Fruit fly (Drosophila melanogaster) whole organism, embryonic: ENCODE results near the gene Hph.

ENCODE experiments used
- CG12391 ChIP-seq: fragments of 200-800 bp; sonication (Bioruptor generic); optimal IDR thresholded peaks from 3 replicates; lab custom pipeline; 2018; ENCODE audit warnings: missing biosample characterization, mild to moderate bottlenecking, missing genetic modification characterization, moderate library complexity
- CG13624 ChIP-seq: fragments of 200-800 bp; sonication (Bioruptor generic); optimal IDR thresholded peaks from 2 replicates; lab custom pipeline; 2016; ENCODE audit warnings: missing biosample characterization, missing genetic modification characterization
- CG1602 ChIP-seq: fragments of 200-800 bp; sonication (Bioruptor generic); optimal IDR thresholded peaks from 3 replicates; lab custom pipeline; 2016; ENCODE audit warnings: missing biosample characterization, missing genetic modification characterization
- CG18599 ChIP-seq: fragments of 200-800 bp; sonication (Bioruptor generic); optimal IDR thresholded peaks from 3 replicates; lab custom pipeline; 2017; ENCODE audit warnings: missing biosample characterization, missing genetic modification characterization, mild to moderate bottlenecking, moderate library complexity, missing genetic modification reagents
- CG2712 ChIP-seq: fragments of 200-800 bp; optimal IDR thresholded peaks from 3 replicates; lab custom pipeline; 2019; ENCODE audit warnings: missing biosample characterization, mild to moderate bottlenecking, missing genetic modification characterization, moderate library complexity
- CG2875 ChIP-seq: fragments of 200-800 bp; sonication (Bioruptor generic); optimal IDR thresholded peaks from 2 replicates; lab custom pipeline; 2017; ENCODE audit warnings: missing biosample characterization, mild to moderate bottlenecking, missing genetic modification characterization, missing genetic modification reagents
- CG31224 ChIP-seq: fragments of 200-800 bp; sonication (Bioruptor generic); IDR thresholded peaks from 2 replicates; pipeline ENCODE4 v1.3.6; 2022; ENCODE audit warnings: missing biosample characterization, missing genetic modification characterization
- CG32772 ChIP-seq: fragments of 200-800 bp; sonication (Bioruptor generic); IDR thresholded peaks from 2 replicates; pipeline ENCODE4 v1.3.6; 2022; ENCODE audit warnings: missing biosample characterization, missing genetic modification characterization
- CG6683 ChIP-seq: fragments of 200-800 bp; sonication (Bioruptor generic); optimal IDR thresholded peaks from 2 replicates; lab custom pipeline; 2017; ENCODE audit warnings: missing biosample characterization, mild to moderate bottlenecking, missing genetic modification characterization, missing genetic modification reagents
- CG6689 ChIP-seq: fragments of 200-800 bp; sonication (Bioruptor generic); IDR thresholded peaks from 2 replicates; pipeline ENCODE4 v1.3.6; 2022; ENCODE audit warnings: missing biosample characterization, missing genetic modification characterization
- CG6813 ChIP-seq: fragments of 200-800 bp; sonication (Bioruptor generic); optimal IDR thresholded peaks from 2 replicates; lab custom pipeline; 2017; ENCODE audit warnings: missing biosample characterization, missing genetic modification characterization, mild to moderate bottlenecking, moderate library complexity, missing genetic modification reagents
- CG6854 ChIP-seq: fragments of 200-800 bp; sonication (Bioruptor generic); optimal IDR thresholded peaks from 3 replicates; lab custom pipeline; 2017; ENCODE audit warnings: missing biosample characterization, mild to moderate bottlenecking, missing genetic modification characterization
- CG7928 ChIP-seq: fragments of 200-800 bp; sonication (Bioruptor generic); optimal IDR thresholded peaks from 2 replicates; lab custom pipeline; 2017; ENCODE audit warnings: missing biosample characterization, mild to moderate bottlenecking, missing genetic modification characterization
- CG8089 ChIP-seq: fragments of 200-800 bp; sonication (Bioruptor generic); optimal IDR thresholded peaks from 3 replicates; lab custom pipeline; 2016; ENCODE audit warnings: missing biosample characterization, missing genetic modification characterization
- CkIIα-i1 ChIP-seq: fragments of 200-800 bp; sonication (Bioruptor generic); IDR thresholded peaks from 2 replicates; pipeline ENCODE4 v1.3.6; 2022; ENCODE audit warnings: missing biosample characterization, missing genetic modification characterization
- E2f2 ChIP-seq: fragments of 200-800 bp; sonication (Bioruptor generic); IDR thresholded peaks from 2 replicates; pipeline ENCODE4 v1.3.6; 2022; ENCODE audit warnings: missing biosample characterization, missing genetic modification characterization
- Hey ChIP-seq: fragments of 200-800 bp; sonication (Bioruptor generic); optimal IDR thresholded peaks from 3 replicates; lab custom pipeline; 2018; ENCODE audit warnings: missing biosample characterization, mild to moderate bottlenecking, missing genetic modification characterization
- HmgZ ChIP-seq: fragments of 200-800 bp; sonication (Bioruptor generic); optimal IDR thresholded peaks from 2 replicates; lab custom pipeline; 2018; ENCODE audit warnings: missing biosample characterization, mild to moderate bottlenecking, missing genetic modification characterization
- Hsf ChIP-seq: fragments of 200-800 bp; sonication (Bioruptor generic); optimal IDR thresholded peaks from 3 replicates; lab custom pipeline; 2016; ENCODE audit warnings: missing biosample characterization, missing genetic modification characterization
- Lhr ChIP-seq: fragments of 200-800 bp; sonication (Bioruptor generic); optimal IDR thresholded peaks from 3 replicates; lab custom pipeline; 2017; ENCODE audit warnings: mild to moderate bottlenecking, missing biosample characterization, missing genetic modification reagents, missing genetic modification characterization
- Med ChIP-seq: fragments of 200-800 bp; sonication (Bioruptor generic); peaks from one replicate; lab custom pipeline; 2016; ENCODE audit warnings: missing biosample characterization, missing genetic modification characterization, mild to moderate bottlenecking, inconsistent platforms, moderate library complexity
- PHDP ChIP-seq: fragments of 200-800 bp; sonication (Bioruptor generic); optimal IDR thresholded peaks from 3 replicates; lab custom pipeline; 2018; ENCODE audit warnings: missing biosample characterization, mild to moderate bottlenecking, missing genetic modification characterization, moderate library complexity
- Rx ChIP-seq: fragments of 200-800 bp; sonication (Bioruptor generic); IDR thresholded peaks from 2 replicates; pipeline ENCODE4 v1.3.6; 2022; ENCODE audit warnings: missing biosample characterization, missing genetic modification characterization
- Side ChIP-seq: fragments of 200-800 bp; sonication (Bioruptor generic); optimal IDR thresholded peaks from 2 replicates; lab custom pipeline; 2016; ENCODE audit warnings: missing biosample characterization, missing genetic modification characterization
- Sox100B ChIP-seq: fragments of 200-800 bp; sonication (Bioruptor generic); optimal IDR thresholded peaks from 3 replicates; lab custom pipeline; 2018; ENCODE audit warnings: missing biosample characterization, mild to moderate bottlenecking, missing genetic modification characterization
- Stat92E ChIP-seq, 3 experiments: fragments of >200 bp in 2 of 3; fragments of 200-800 bp in 1 of 3; sonication (Bioruptor generic) in 1 of 3; optimal IDR thresholded peaks; 2 replicates each; lab custom pipeline; 2017 to 2019; ENCODE audit warnings: missing biosample characterization in 3 of 3, missing genetic modification characterization in 3 of 3, mild to moderate bottlenecking in 1 of 3, moderate library complexity in 1 of 3
- Tbp ChIP-seq: fragments of >200 bp; optimal IDR thresholded peaks from 2 replicates; lab custom pipeline; 2018; ENCODE audit warnings: missing biosample characterization, missing genetic modification characterization
- abd-A ChIP-seq: fragments of 200-800 bp; sonication (Bioruptor generic); optimal IDR thresholded peaks from 3 replicates; lab custom pipeline; 2019; ENCODE audit warnings: missing biosample characterization, mild to moderate bottlenecking, missing genetic modification characterization, moderate library complexity
- ac ChIP-seq: fragments of 200-800 bp; sonication (Bioruptor generic); optimal IDR thresholded peaks from 3 replicates; lab custom pipeline; 2017; ENCODE audit warnings: missing biosample characterization, mild to moderate bottlenecking, missing genetic modification characterization
- ap ChIP-seq: fragments of 200-800 bp; sonication (Bioruptor generic); IDR thresholded peaks from 2 replicates; pipeline ENCODE4 v1.3.6; 2022; ENCODE audit warnings: missing biosample characterization, missing genetic modification characterization
- cas ChIP-seq: fragments of 200-800 bp; sonication (Bioruptor generic); IDR thresholded peaks from 2 replicates; pipeline ENCODE4 v1.3.6; 2022; ENCODE audit warnings: missing biosample characterization, missing genetic modification characterization
- chif ChIP-seq, 2 experiments: fragments of 200-800 bp; sonication (Bioruptor generic); optimal IDR thresholded peaks; 3 replicates each; lab custom pipeline; 2016; ENCODE audit warnings: missing biosample characterization in 2 of 2, missing genetic modification characterization in 2 of 2
- ci ChIP-seq: fragments of 200-800 bp; sonication (Bioruptor generic); IDR thresholded peaks from 3 replicates; pipeline ENCODE4 v1.3.6; 2022; ENCODE audit warnings: missing biosample characterization, missing genetic modification characterization
- dm ChIP-seq: fragments of 200-800 bp; sonication (Bioruptor generic); optimal IDR thresholded peaks from 3 replicates; lab custom pipeline; 2016; ENCODE audit warnings: missing biosample characterization, missing genetic modification characterization
- emc ChIP-seq: fragments of 200-800 bp; sonication (Bioruptor generic); optimal IDR thresholded peaks from 2 replicates; lab custom pipeline; 2016; ENCODE audit warnings: missing biosample characterization, missing genetic modification characterization
- eve ChIP-seq, 2 experiments: fragments of >200 bp; optimal IDR thresholded peaks; 2 replicates each; lab custom pipeline; 2017; ENCODE audit warnings: missing biosample characterization in 2 of 2, missing genetic modification characterization in 2 of 2
- fd102C ChIP-seq: fragments of 200-800 bp; sonication (Bioruptor generic); optimal IDR thresholded peaks from 2 replicates; lab custom pipeline; 2018; ENCODE audit warnings: missing biosample characterization, mild to moderate bottlenecking, missing genetic modification characterization, moderate library complexity
- gce ChIP-seq: fragments of 200-800 bp; sonication (Bioruptor generic); IDR thresholded peaks from 3 replicates; pipeline ENCODE4 v1.3.6; 2022; ENCODE audit warnings: missing biosample characterization, missing genetic modification characterization
- gem ChIP-seq: fragments of 200-800 bp; sonication (Bioruptor generic); optimal IDR thresholded peaks from 2 replicates; lab custom pipeline; 2019; ENCODE audit warnings: missing biosample characterization, mild to moderate bottlenecking, missing genetic modification characterization, moderate library complexity
- gro ChIP-seq: fragments of 200-800 bp; sonication (Bioruptor generic); optimal IDR thresholded peaks from 2 replicates; lab custom pipeline; 2016; ENCODE audit warnings: missing biosample characterization, missing genetic modification characterization
- gsb-n ChIP-seq: fragments of 200-800 bp; sonication (Bioruptor generic); optimal IDR thresholded peaks from 3 replicates; lab custom pipeline; 2018; ENCODE audit warnings: missing biosample characterization, mild to moderate bottlenecking, missing genetic modification characterization
- hkb ChIP-seq, 2 experiments: fragments of 200-800 bp in 1 of 2; fragments of >200 bp in 1 of 2; sonication (Bioruptor generic) in 1 of 2; IDR thresholded peaks in 1 of 2; optimal IDR thresholded peaks in 1 of 2; 2 replicates each; pipeline versions ENCODE4 v1.3.6 to Lab custom; 2017 to 2022; ENCODE audit warnings: missing biosample characterization in 1 of 2, missing genetic modification characterization in 1 of 2
- jigr1 ChIP-seq: fragments of 200-800 bp; sonication (Bioruptor generic); IDR thresholded peaks from 3 replicates; pipeline ENCODE4 v1.3.6; 2022; ENCODE audit warnings: missing biosample characterization, missing genetic modification characterization
- lmd ChIP-seq: fragments of 200-800 bp; sonication (Bioruptor generic); IDR thresholded peaks from 2 replicates; pipeline ENCODE4 v1.3.6; 2022; ENCODE audit warnings: missing biosample characterization, missing genetic modification characterization
- pita ChIP-seq: fragments of 200-800 bp; sonication (Bioruptor generic); optimal IDR thresholded peaks from 2 replicates; lab custom pipeline; 2017; ENCODE audit warnings: missing biosample characterization, mild to moderate bottlenecking, missing genetic modification characterization
- ranshi ChIP-seq: fragments of 200-800 bp; sonication (Bioruptor generic); IDR thresholded peaks from 2 replicates; pipeline ENCODE4 v1.3.6; 2022; ENCODE audit warnings: missing biosample characterization, missing genetic modification characterization
- sqz ChIP-seq: fragments of 200-800 bp; sonication (Bioruptor generic); optimal IDR thresholded peaks from 3 replicates; lab custom pipeline; 2018; ENCODE audit warnings: missing biosample characterization, mild to moderate bottlenecking, missing genetic modification characterization
- unc-4 ChIP-seq: fragments of 200-800 bp; sonication (Bioruptor generic); IDR thresholded peaks from 2 replicates; pipeline ENCODE4 v1.3.6; 2022; ENCODE audit warnings: missing biosample characterization, missing genetic modification characterization; ENCODE audit not compliant: partially characterized antibody

Hph gene

dm6 chr3R:5211901-5212758 is 44.7 kb upstream of the Hph start (continued):
- TF ChIP-seq CG6689 (GFP tag; lab: Robert Waterston, UW) (peak; percentile 78), CG6854 (no peak), jigr1 (GFP tag; lab: Robert Waterston, UW) (no peak), E2f2 (GFP tag; lab: Robert Waterston, UW) (peak; percentile 15; the same call in 1 of the 2 replicates), Stat92E (GFP tag; optimal IDR thresholded peaks at IDR 0.05; lab: Kevin White, UChicago) (peak in 1 of 3 experiments; percentile 92), CG7928 (no peak), CG1602 (peak; percentile 86), gro (GFP tag; lab: Kevin White, UChicago) (no peak), chif (GFP tag; optimal IDR thresholded peaks at IDR 0.05; lab: Kevin White, UChicago) (peak; percentile 77 to 93), emc (GFP tag; lab: Kevin White, UChicago) (no peak), CG31224 (GFP tag; lab: Robert Waterston, UW) (no peak), cas (GFP tag; lab: Robert Waterston, UW) (no peak), sqz (GFP tag; lab: Kevin White, UChicago) (peak; percentile 61), CkIIα-i1 (no peak), CG12391 (peak; percentile 87), Tbp (GFP tag; lab: Kevin White, UChicago) (no peak), dm (GFP tag; lab: Kevin White, UChicago) (peak; percentile 53), HmgZ (tag; lab: Kevin White, UChicago) (no peak), hkb (optimal IDR thresholded peaks at IDR 0.05; lab: Kevin White, UChicago) (no peak), hkb (GFP tag; IDR thresholded peaks at IDR 0.05; lab: Robert Waterston, UW) (peak; percentile 40; the same call in 1 of the 2 replicates), CG2875 (GFP tag; lab: Kevin White, UChicago) (peak; percentile 71), Med (GFP tag; lab: Kevin White, UChicago) (peak; percentile 87), gem (tag; lab: Kevin White, UChicago) (peak; percentile 90), CG8089 (GFP tag; lab: Kevin White, UChicago) (peak; percentile 74), Hsf (peak; percentile 81), abd-A (tag; lab: Kevin White, UChicago) (no peak), CG13624 (GFP tag; lab: Kevin White, UChicago) (peak; percentile 58), Sox100B (GFP tag; lab: Kevin White, UChicago) (peak; percentile 56), Rx (peak; percentile 52; the same call in 1 of the 2 replicates), gce (GFP tag; lab: Robert Waterston, UW) (no peak), ranshi (GFP tag; lab: Robert Waterston, UW) (peak; percentile 59; the same call in 1 of the 2 replicates), Lhr (GFP tag; lab: Kevin White, UChicago) (peak; percentile 45), ap (peak; percentile 40; the same call in 1 of the 2 replicates), ci (GFP tag; lab: Robert Waterston, UW) (peak; percentile 81), Hey (tag; lab: Kevin White, UChicago) (no peak), unc-4 (GFP tag; lab: Robert Waterston, UW) (no peak), CG6683 (GFP tag; lab: Kevin White, UChicago) (no peak), PHDP (tag; lab: Kevin White, UChicago) (peak; percentile 8), eve (GFP tag; optimal IDR thresholded peaks at IDR 0.05; lab: Kevin White, UChicago) (peak; percentile 87 to 88), CG18599 (GFP tag; lab: Kevin White, UChicago) (peak; percentile 52), CG6813 (GFP tag; lab: Kevin White, UChicago) (peak; percentile 82), CG32772 (GFP tag; lab: Robert Waterston, UW) (peak; percentile 70), CG2712 (tag; lab: Kevin White, UChicago) (peak; percentile 95), ac (GFP tag; lab: Kevin White, UChicago) (peak; percentile 93), lmd (GFP tag; lab: Robert Waterston, UW) (peak; percentile 40; the same call in 1 of the 2 replicates), fd102C (GFP tag; lab: Kevin White, UChicago) (peak; percentile 96), pita (GFP tag; lab: Kevin White, UChicago) (no peak), Side (GFP tag; lab: Kevin White, UChicago) (peak; percentile 79), gsb-n (tag; lab: Kevin White, UChicago) (peak; percentile 88)
